Worm (Caenorhabditis elegans) whole organism, L4 larva: ENCODE data around the gene Y38H8A.12.
A peak's percentile ranks its signal among the peaks of the same experiment; 100 is the strongest.
"Not testable (repeated sequence)": the region's sequence is repeated elsewhere in the genome, so short reads cannot be mapped to it uniquely, and the experiment has no call there.

Source experiments
- D1046.2 ChIP-seq: fragments of 200-800 bp; sonication (Bioruptor generic); IDR thresholded peaks from 2 replicates; pipeline ENCODE4 v1.3.6; 2022; ENCODE audit warnings: missing genetic modification characterization, missing compliant biosample characterization
- F37D6.2 ChIP-seq: sonication (generic microtip); optimal IDR thresholded peaks from 2 replicates; lab custom pipeline; 2016; ENCODE audit warnings: mild to moderate bottlenecking, missing genetic modification characterization, missing compliant biosample characterization
- T20F7.1 ChIP-seq: fragments of 200-800 bp; sonication (Bioruptor generic); optimal IDR thresholded peaks from 2 replicates; lab custom pipeline; 2018; ENCODE audit warnings: mild to moderate bottlenecking, missing genetic modification characterization, missing compliant biosample characterization
- T26A8.4 ChIP-seq: fragments of 200-800 bp; sonication (Bioruptor generic); IDR thresholded peaks from 2 replicates; pipeline ENCODE4 v1.3.6; 2022; ENCODE audit warnings: missing genetic modification characterization, missing compliant biosample characterization
- Y48G9A.11 ChIP-seq: fragments of 200-800 bp; sonication (Bioruptor generic); IDR thresholded peaks from 2 replicates; pipeline ENCODE4 v1.3.6; 2022; ENCODE audit warnings: missing genetic modification reagents, missing genetic modification characterization, missing compliant biosample characterization
- aha-1 ChIP-seq: fragments of 150-350 bp; peaks from one replicate; lab custom pipeline; 2014; ENCODE audit warnings: missing biosample characterization, missing genetic modification characterization
- arid-1 ChIP-seq: fragments of 200-800 bp; sonication (Bioruptor generic); conservative IDR thresholded peaks from 2 replicates; pipeline ENCODE4 v1.3.6; 2022; ENCODE audit warnings: missing genetic modification reagents, missing genetic modification characterization, missing compliant biosample characterization
- ceh-28 ChIP-seq: fragments of 150-350 bp; optimal IDR thresholded peaks from 2 replicates; lab custom pipeline; 2014; ENCODE audit warnings: missing biosample characterization, missing genetic modification reagents, missing genetic modification characterization
- ceh-32 ChIP-seq: sonication (generic microtip); optimal IDR thresholded peaks from 2 replicates; lab custom pipeline; 2016; ENCODE audit warnings: mild to moderate bottlenecking, missing genetic modification characterization, missing compliant biosample characterization; ENCODE audit not compliant: poor library complexity
- ceh-44 ChIP-seq: fragments of 200-800 bp; sonication (Bioruptor generic); IDR thresholded peaks from 2 replicates; pipeline ENCODE4 v1.3.6; 2022; ENCODE audit warnings: missing genetic modification reagents, missing genetic modification characterization, missing compliant biosample characterization
- dmd-6 ChIP-seq: fragments of 200-800 bp; sonication (Bioruptor generic); IDR thresholded peaks from 2 replicates; pipeline ENCODE4 v1.3.6; 2022; ENCODE audit warnings: missing genetic modification reagents, missing genetic modification characterization, missing compliant biosample characterization
- dpl-1 ChIP-seq: fragments of 150-350 bp; optimal IDR thresholded peaks from 2 replicates; lab custom pipeline; 2014; ENCODE audit warnings: missing biosample characterization, missing genetic modification reagents, missing genetic modification characterization
- dve-1 ChIP-seq: sonication (generic microtip); optimal IDR thresholded peaks from 2 replicates; lab custom pipeline; 2017; ENCODE audit warnings: antibody characterized with exemption, mild to moderate bottlenecking, missing genetic modification characterization, missing compliant biosample characterization; ENCODE audit not compliant: insufficient read depth
- egl-43 ChIP-seq: fragments of 200-800 bp; sonication (Bioruptor generic); IDR thresholded peaks from 2 replicates; pipeline ENCODE4 v1.3.6; 2022; ENCODE audit warnings: missing genetic modification reagents, missing genetic modification characterization, missing compliant biosample characterization
- hlh-30 ChIP-seq: sonication (generic microtip); optimal IDR thresholded peaks from 2 replicates; lab custom pipeline; 2017; ENCODE audit warnings: antibody characterized with exemption, mild to moderate bottlenecking, missing genetic modification characterization, missing compliant biosample characterization; ENCODE audit not compliant: insufficient read depth
- hmg-1.1 ChIP-seq: fragments of 200-800 bp; sonication (Bioruptor generic); IDR thresholded peaks from 2 replicates; pipeline ENCODE4 v1.3.6; 2022; ENCODE audit warnings: missing genetic modification reagents, missing genetic modification characterization, missing compliant biosample characterization
- lim-7 ChIP-seq: fragments of 200-800 bp; sonication (Bioruptor generic); IDR thresholded peaks from 2 replicates; pipeline ENCODE4 v1.3.6; 2022; ENCODE audit warnings: missing genetic modification characterization, missing compliant biosample characterization
- lin-1 ChIP-seq: fragments of 200-800 bp; sonication (Bioruptor generic); IDR thresholded peaks from 2 replicates; pipeline ENCODE4 v1.3.6; 2022; ENCODE audit warnings: missing genetic modification reagents, missing genetic modification characterization, missing compliant biosample characterization
- lin-38 ChIP-seq: fragments of 200-800 bp; sonication (Bioruptor generic); IDR thresholded peaks from 2 replicates; pipeline ENCODE4 v1.3.6; 2022; ENCODE audit warnings: missing genetic modification reagents, missing genetic modification characterization, missing compliant biosample characterization
- lsy-2 ChIP-seq, 2 experiments: fragments of 150-350 bp in 1 of 2; sonication (generic microtip) in 1 of 2; optimal IDR thresholded peaks; 2 replicates each; lab custom pipeline; 2014 to 2017; ENCODE audit warnings: missing biosample characterization in 2 of 2, missing genetic modification characterization in 2 of 2
- madf-9 ChIP-seq: fragments of 200-800 bp; sonication (Bioruptor generic); conservative IDR thresholded peaks from 2 replicates; pipeline ENCODE4 v1.3.6; 2022; ENCODE audit warnings: missing genetic modification reagents, missing genetic modification characterization, missing compliant biosample characterization
- mep-1 ChIP-seq: fragments of 150-350 bp; sonication (generic microtip); optimal IDR thresholded peaks from 3 replicates; lab custom pipeline; 2014; ENCODE audit warnings: missing biosample characterization, missing genetic modification characterization
- mes-2 ChIP-seq: sonication (generic microtip); optimal IDR thresholded peaks from 2 replicates; lab custom pipeline; 2016; ENCODE audit warnings: missing genotype, mild to moderate bottlenecking, missing genetic modification characterization, missing compliant biosample characterization; ENCODE audit not compliant: poor library complexity, severe bottlenecking
- mxl-3 ChIP-seq: fragments of 200-800 bp; sonication (Bioruptor generic); optimal IDR thresholded peaks from 2 replicates; lab custom pipeline; 2018; ENCODE audit warnings: mild to moderate bottlenecking, missing genetic modification characterization, missing compliant biosample characterization
- nhr-42 ChIP-seq: fragments of 200-800 bp; sonication (Bioruptor generic); IDR thresholded peaks from 2 replicates; pipeline ENCODE4 v1.3.6; 2022; ENCODE audit warnings: missing genetic modification characterization, missing compliant biosample characterization
- nhr-76 ChIP-seq: fragments of 150-350 bp; optimal IDR thresholded peaks from 2 replicates; lab custom pipeline; 2014; ENCODE audit warnings: missing biosample characterization, missing genetic modification characterization
- pha-4 ChIP-seq, 2 experiments: fragments of 150-350 bp in 1 of 2; fragments of 200-800 bp in 1 of 2; sonication (Bioruptor generic) in 1 of 2; IDR thresholded peaks in 1 of 2; optimal IDR thresholded peaks in 1 of 2; 2 replicates each; pipeline versions ENCODE4 v1.3.6 to Lab custom; 2014 to 2022; ENCODE audit warnings: missing genetic modification characterization in 2 of 2, missing genetic modification reagents in 2 of 2, missing biosample characterization in 1 of 2, missing compliant biosample characterization in 1 of 2
- php-3 ChIP-seq: fragments of 200-800 bp; sonication (Bioruptor generic); IDR thresholded peaks from 2 replicates; pipeline ENCODE4 v1.3.6; 2022; ENCODE audit warnings: missing genetic modification reagents, missing genetic modification characterization, missing compliant biosample characterization
- rbr-2 ChIP-seq: sonication (generic microtip); optimal IDR thresholded peaks from 2 replicates; lab custom pipeline; 2016; ENCODE audit warnings: missing genotype, missing genetic modification characterization, missing compliant biosample characterization
- saeg-2 ChIP-seq: fragments of 200-800 bp; sonication (Bioruptor generic); IDR thresholded peaks from 2 replicates; pipeline ENCODE4 v1.3.6; 2022; ENCODE audit warnings: missing genetic modification reagents, missing genetic modification characterization, missing compliant biosample characterization
- set-16 ChIP-seq: fragments of 200-800 bp; sonication (Bioruptor generic); IDR thresholded peaks from 2 replicates; pipeline ENCODE4 v1.3.6; 2022; ENCODE audit warnings: missing genetic modification reagents, missing genetic modification characterization, missing compliant biosample characterization
- snpc-1.2 ChIP-seq: fragments of 200-800 bp; sonication (Bioruptor generic); IDR thresholded peaks from 2 replicates; pipeline ENCODE4 v1.3.6; 2022; ENCODE audit warnings: missing genetic modification reagents, missing genetic modification characterization, missing compliant biosample characterization
- snpc-4 ChIP-seq: fragments of 150-350 bp; optimal IDR thresholded peaks from 2 replicates; lab custom pipeline; 2014; ENCODE audit warnings: missing biosample characterization, missing genetic modification characterization
- spr-3 ChIP-seq: fragments of 200-800 bp; sonication (Bioruptor generic); optimal IDR thresholded peaks from 2 replicates; lab custom pipeline; 2018; ENCODE audit warnings: mild to moderate bottlenecking, missing genetic modification characterization, missing compliant biosample characterization
- tag-97 ChIP-seq: fragments of 200-800 bp; sonication (Bioruptor generic); IDR thresholded peaks from 2 replicates; pipeline ENCODE4 v1.3.6; 2022; ENCODE audit warnings: missing genetic modification characterization, missing compliant biosample characterization
- unc-130 ChIP-seq: sonication (generic microtip); optimal IDR thresholded peaks from 2 replicates; lab custom pipeline; 2016; ENCODE audit warnings: missing genetic modification reagents, missing genetic modification characterization, missing compliant biosample characterization
- vab-7 ChIP-seq: fragments of 200-800 bp; sonication (Bioruptor generic); IDR thresholded peaks from 2 replicates; pipeline ENCODE4 v1.3.6; 2022; ENCODE audit warnings: missing genetic modification reagents, missing genetic modification characterization, missing compliant biosample characterization
- zag-1 ChIP-seq: fragments of 150-350 bp; optimal IDR thresholded peaks from 2 replicates; lab custom pipeline; 2014; ENCODE audit warnings: missing biosample characterization, missing genetic modification characterization
- zip-2 ChIP-seq: fragments of 150-350 bp; optimal IDR thresholded peaks from 2 replicates; lab custom pipeline; 2014; ENCODE audit warnings: missing biosample characterization, missing genetic modification characterization

The Y38H8A.12 gene

DNA sequence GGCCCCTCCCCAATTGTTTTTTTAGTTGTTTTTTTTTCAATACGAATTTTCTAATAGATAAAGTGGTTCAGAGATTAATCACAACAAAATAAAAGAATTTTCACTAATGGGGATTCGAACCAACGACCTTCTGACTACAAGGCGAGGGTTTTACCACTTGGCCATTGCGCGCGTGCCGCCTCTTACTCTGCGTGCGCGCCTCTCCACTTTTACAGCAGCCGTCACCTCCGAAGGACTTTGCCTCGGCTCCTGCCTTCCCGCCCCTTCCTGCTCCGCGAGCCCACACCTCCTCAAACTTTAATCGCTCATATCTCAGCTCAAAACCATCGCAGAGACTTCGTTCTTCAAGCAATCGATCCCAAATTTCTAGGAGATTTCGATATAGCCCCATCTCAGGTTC lies 30.6 kb downstream of the Y38H8A.12 start:
- peak; percentile 51; the same call in 1 of the 2 replicates for TF ChIP-seq arid-1 (GFP tag; lab: Robert Waterston, UW)
- TF ChIP-seq snpc-1.2 (GFP tag; lab: Robert Waterston, UW): peak; percentile 91
- 0 out of 2 replicates have a peak, but pooled peaks have one; percentile 51 for TF ChIP-seq saeg-2
- TF ChIP-seq set-16 (GFP tag; lab: Robert Waterston, UW): peak; percentile 93
- peak; percentile 71 for TF ChIP-seq lin-38 (GFP tag; lab: Robert Waterston, UW)
- TF ChIP-seq egl-43 (GFP tag; lab: Robert Waterston, UW): peak; percentile 87
- TF ChIP-seq pha-4 (GFP tag; IDR thresholded peaks at IDR 0.05; lab: Robert Waterston, UW): peak; percentile 56; the same call in 1 of the 2 replicates
- TF ChIP-seq pha-4 (tag; optimal IDR thresholded peaks at IDR 0.05; lab: Kevin White, UChicago): not testable (repeated sequence)
- peak; percentile 49 for TF ChIP-seq dmd-6 (GFP tag; lab: Robert Waterston, UW)
- peak; percentile 68; the same call in 1 of the 2 replicates for TF ChIP-seq nhr-42
- peak; percentile 64 for TF ChIP-seq lim-7 (GFP tag; lab: Robert Waterston, UW)
- 0 out of 2 replicates have a peak, but pooled peaks have one; percentile 9 for TF ChIP-seq Y48G9A.11
- peak; percentile 68 for TF ChIP-seq hmg-1.1 (GFP tag; lab: Robert Waterston, UW)
- peak; percentile 25; the same call in 1 of the 2 replicates for TF ChIP-seq lin-1 (GFP tag; lab: Robert Waterston, UW)
- TF ChIP-seq madf-9 (GFP tag; lab: Robert Waterston, UW): peak; percentile 43; the same call in 1 of the 2 replicates
- peak; percentile 79; the same call in 1 of the 2 replicates for TF ChIP-seq D1046.2 (GFP tag; lab: Robert Waterston, UW)
- TF ChIP-seq T26A8.4: peak; percentile 54; the same call in 1 of the 2 replicates
- peak; percentile 47; the same call in 1 of the 2 replicates for TF ChIP-seq vab-7 (GFP tag; lab: Robert Waterston, UW)
- peak; percentile 5 for TF ChIP-seq rbr-2 (tag; lab: Kevin White, UChicago)

DNA sequence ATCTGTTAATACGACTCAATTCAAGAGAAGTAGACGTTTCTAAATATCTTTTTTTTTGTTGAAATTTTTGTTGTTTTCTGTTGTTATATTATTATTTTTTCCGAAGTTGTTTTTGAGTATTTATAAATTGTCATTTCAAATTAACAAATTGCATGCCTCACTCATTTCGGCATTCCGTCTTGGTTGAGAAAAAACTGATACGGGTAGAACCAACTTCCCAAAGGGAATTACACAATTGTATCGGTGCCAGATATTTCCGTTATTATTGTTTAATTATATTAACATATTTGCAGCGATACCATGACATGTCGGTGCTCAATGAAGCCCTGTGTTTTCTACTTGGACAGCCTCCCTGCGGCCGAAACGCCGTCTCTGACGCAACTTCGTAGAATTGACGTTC lies 31.5 kb downstream of the Y38H8A.12 start, which contains the start of gene K09B11.4:
K09B11.4 (plus strand) TSS at position 301 of the 400 bp plus-strand sequence.
- no peak for TF ChIP-seq nhr-76 (tag; lab: Kevin White, UChicago)
- no peak for TF ChIP-seq php-3 (GFP tag; lab: Robert Waterston, UW)
- no peak for TF ChIP-seq unc-130 (GFP tag; lab: Kevin White, UChicago)
- no peak for TF ChIP-seq spr-3 (GFP tag; lab: Kevin White, UChicago)
- no peak for TF ChIP-seq lin-38 (GFP tag; lab: Robert Waterston, UW)
- TF ChIP-seq, all 104 proteins: peak for 0

DNA sequence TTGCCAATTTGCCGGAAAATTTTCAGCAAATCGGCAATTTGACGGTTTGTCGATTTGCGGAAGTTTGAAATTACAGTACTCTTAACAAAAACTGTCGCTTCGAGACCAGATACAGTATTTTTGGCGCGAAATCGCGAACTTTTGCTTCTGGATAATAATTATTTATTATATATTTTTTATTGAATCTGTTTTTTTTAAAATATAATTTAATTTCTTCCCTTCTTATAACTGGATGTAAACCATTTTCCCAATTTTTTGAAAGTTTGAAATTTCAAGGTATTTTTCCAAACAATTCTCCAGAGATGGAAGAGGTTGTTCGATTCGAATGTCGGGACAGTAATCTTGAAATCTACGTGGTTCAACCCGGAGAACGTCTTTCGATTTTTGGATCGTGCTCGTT lies 38.6 kb downstream of the Y38H8A.12 start, which contains the start of gene nol-9:
nol-9 (plus strand) TSS at position 301 of the 400 bp plus-strand sequence.
- no peak for TF ChIP-seq aha-1 (tag; lab: Kevin White, UChicago)

DNA sequence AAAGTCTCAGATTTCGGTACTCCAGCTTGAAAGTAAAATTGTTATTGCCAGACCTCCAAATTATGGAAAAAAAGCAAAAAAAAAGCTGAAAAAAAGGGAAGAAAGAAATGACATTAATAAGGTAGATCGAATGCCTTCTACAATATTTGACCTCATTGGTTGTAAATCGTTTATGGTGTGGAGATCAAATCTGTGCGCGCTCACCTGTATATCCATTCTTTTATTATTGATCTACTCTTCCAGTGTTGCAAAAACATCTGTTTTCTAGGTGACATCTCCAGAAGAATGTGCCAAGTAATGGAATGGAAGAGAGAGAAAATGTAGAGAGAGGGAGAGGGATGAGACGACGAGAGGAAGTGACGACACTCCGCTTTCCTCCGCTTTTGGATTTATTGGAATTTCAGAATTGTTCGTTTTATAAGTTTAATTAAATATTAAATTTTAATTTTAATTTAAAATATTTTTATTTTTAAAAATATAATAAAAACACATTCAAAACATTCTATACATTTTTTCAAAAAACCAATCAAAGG lies 45.0 kb downstream of the Y38H8A.12 start, which contains the start of the genes pik-1 and aptf-2:
pik-1 (plus strand) TSS at position 303 of the 533 bp plus-strand sequence.
aptf-2 (minus strand) TSS at position 313 of the 533 bp plus-strand sequence.
- TF ChIP-seq T20F7.1 (GFP tag; lab: Kevin White, UChicago) (peak; percentile 61), dpl-1 (GFP tag; lab: Kevin White, UChicago) (peak; percentile 12), tag-97 (GFP tag; lab: Robert Waterston, UW) (no peak), ceh-32 (tag; lab: Kevin White, UChicago) (no peak), lsy-2 (tag; optimal IDR thresholded peaks at IDR 0.05; lab: Kevin White, UChicago) (peak in 1 of 2 experiments; percentile 17)

- TF ChIP-seq mes-2 (peak; percentile 33), zag-1 (tag; lab: Kevin White, UChicago) (no peak), ceh-28 (tag; lab: Kevin White, UChicago) (no peak), hlh-30 (tag; lab: Kevin White, UChicago) (peak; percentile 91), snpc-4 (no peak), lim-7 (GFP tag; lab: Robert Waterston, UW) (no peak), dmd-6 (GFP tag; lab: Robert Waterston, UW) (no peak), F37D6.2 (tag; lab: Kevin White, UChicago) (no peak), unc-130 (GFP tag; lab: Kevin White, UChicago) (no peak), zip-2 (no peak), lsy-2 (tag; optimal IDR thresholded peaks at IDR 0.05; lab: Kevin White, UChicago) (peak in 1 of 2 experiments; percentile 28), dve-1 (tag; lab: Kevin White, UChicago) (peak; percentile 25), mep-1 (tag; lab: Kevin White, UChicago) (peak; percentile 4), ceh-44 (GFP tag; lab: Robert Waterston, UW) (no peak), hmg-1.1 (GFP tag; lab: Robert Waterston, UW) (peak; percentile 47; the same call in 1 of the 2 replicates), mxl-3 (GFP tag; lab: Kevin White, UChicago) (peak; percentile 71)
Observed at ce11 chrIV:13412845-13413383, 47.9 kb downstream of the Y38H8A.12 start, which contains the start of gene gcl-1. TSS of gene gcl-1 (minus strand) at chrIV:13412895.
